Worm (Caenorhabditis elegans): ENCODE results near the gene srd-55.

Gene srd-55

DNA sequence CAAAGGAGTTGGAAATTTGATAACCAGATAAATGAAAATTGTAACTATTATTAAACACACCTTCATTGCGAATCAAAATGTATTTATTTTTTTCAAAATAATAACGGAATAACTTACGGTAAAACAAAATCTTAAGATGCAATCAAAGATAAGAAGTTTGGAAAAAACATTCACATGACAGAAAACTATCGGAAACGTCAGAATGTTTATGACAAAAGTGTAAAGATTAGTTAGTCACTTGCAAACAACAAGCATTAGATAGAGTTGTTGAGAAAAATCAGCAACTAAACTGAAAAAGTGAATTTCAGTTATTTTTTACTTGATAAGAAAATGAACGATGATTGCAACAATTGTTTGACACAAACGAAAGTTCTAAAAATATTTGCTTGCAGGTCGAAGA, 11.9 kb downstream of the srd-55 start (continued):
- peak; percentile 21 for TF ChIP-seq nhr-20 (tag; optimal IDR thresholded peaks at IDR 0.05)
- peak; percentile 13 for TF ChIP-seq elt-2 (tag; optimal IDR thresholded peaks at IDR 0.05)
- TF ChIP-seq egl-13 (tag; optimal IDR thresholded peaks at IDR 0.05): no peak
- TF ChIP-seq ets-5 (GFP tag; IDR thresholded peaks at IDR 0.05): no peak
- TF ChIP-seq unc-98 (GFP tag; IDR thresholded peaks at IDR 0.05): no peak
- TF ChIP-seq swsn-7 (tag; optimal IDR thresholded peaks at IDR 0.05): no peak
- no peak for TF ChIP-seq Y116A8C.19 (tag; optimal IDR thresholded peaks at IDR 0.05; ENCODE audit: borderline replicate concordance)
- no peak for TF ChIP-seq pag-3 (tag; optimal IDR thresholded peaks at IDR 0.05; ENCODE audit: borderline replicate concordance, insufficient read depth)
- no peak for TF ChIP-seq sup-37 (GFP tag; optimal IDR thresholded peaks at IDR 0.05)
- TF ChIP-seq ama-1 (optimal IDR thresholded peaks at IDR 0.05): no peak
- TF ChIP-seq dpl-1 (GFP tag; optimal IDR thresholded peaks at IDR 0.05): no peak
- TF ChIP-seq ceh-82 (tag; optimal IDR thresholded peaks at IDR 0.05): no peak
- TF ChIP-seq elt-3 (tag; optimal IDR thresholded peaks at IDR 0.05): peak in 1 of 6 experiments; percentile 0

ce11 chrII:7420796-7421386, 12.6 kb downstream of the srd-55 start:
- TF ChIP-seq lin-14 (GFP tag; optimal IDR thresholded peaks at IDR 0.05) (no peak), lsy-2 (tag; optimal IDR thresholded peaks at IDR 0.05) (peak in 1 of 2 experiments; percentile 51), elt-3 (tag; optimal IDR thresholded peaks at IDR 0.05) (peak in 1 of 6 experiments; percentile 59), elt-2 (tag; optimal IDR thresholded peaks at IDR 0.05) (peak; percentile 56), nhr-20 (tag; optimal IDR thresholded peaks at IDR 0.05) (peak; percentile 32), unc-130 (tag; optimal IDR thresholded peaks at IDR 0.05) (no peak), ceh-90 (tag; optimal IDR thresholded peaks at IDR 0.05) (no peak), lin-35 (GFP tag; optimal IDR thresholded peaks at IDR 0.05) (peak in 1 of 2 experiments; percentile 39)

ce11 chrII:7432327-7432726, 24.0 kb downstream of the srd-55 start, which contains the start of gene srd-54:
Gene srd-54 (plus strand): TSS chrII:7432627.
- no peak for TF ChIP-seq unc-86 (tag; optimal IDR thresholded peaks at IDR 0.05)
- no peak for TF ChIP-seq snu-23 (GFP tag; optimal IDR thresholded peaks at IDR 0.05)
- TF ChIP-seq Y116A8C.19 (tag; optimal IDR thresholded peaks at IDR 0.05; ENCODE audit: borderline replicate concordance): no peak
- TF ChIP-seq nhr-47 (tag; optimal IDR thresholded peaks at IDR 0.05): no peak
- no peak for TF ChIP-seq mdl-1 (tag; optimal IDR thresholded peaks at IDR 0.05)
- no peak for TF ChIP-seq sup-37 (GFP tag; optimal IDR thresholded peaks at IDR 0.05)
- TF ChIP-seq ceh-82 (tag; optimal IDR thresholded peaks at IDR 0.05): no peak
- TF ChIP-seq nhr-237 (tag; optimal IDR thresholded peaks at IDR 0.05): no peak
- TF ChIP-seq vab-15 (tag; optimal IDR thresholded peaks at IDR 0.05): no peak
- TF ChIP-seq ceh-8 (GFP tag; optimal IDR thresholded peaks at IDR 0.05): no peak
- TF ChIP-seq F16B12.6 (tag; optimal IDR thresholded peaks at IDR 0.05): no peak
- TF ChIP-seq ama-1 (optimal IDR thresholded peaks at IDR 0.05): no peak
- no peak for TF ChIP-seq egl-13 (tag; optimal IDR thresholded peaks at IDR 0.05)
- TF ChIP-seq alr-1 (tag; optimal IDR thresholded peaks at IDR 0.05; ENCODE audit: borderline replicate concordance): no peak
- no peak for TF ChIP-seq nhr-28 (tag; optimal IDR thresholded peaks at IDR 0.05)
- no peak for TF ChIP-seq nhr-12 (tag; optimal IDR thresholded peaks at IDR 0.05)
- TF ChIP-seq dpl-1 (GFP tag; optimal IDR thresholded peaks at IDR 0.05): no peak
- TF ChIP-seq blmp-1 (tag; optimal IDR thresholded peaks at IDR 0.05): no peak
- no peak for TF ChIP-seq nhr-20 (tag; optimal IDR thresholded peaks at IDR 0.05)

- TF ChIP-seq C04F5.9 (tag; optimal IDR thresholded peaks at IDR 0.05) (no peak), snu-23 (GFP tag; optimal IDR thresholded peaks at IDR 0.05) (no peak), mep-1 (tag; optimal IDR thresholded peaks at IDR 0.05) (no peak), aly-2 (tag; optimal IDR thresholded peaks at IDR 0.05) (no peak), jun-1 (tag; optimal IDR thresholded peaks at IDR 0.05) (no peak), unc-86 (tag; optimal IDR thresholded peaks at IDR 0.05) (no peak), unc-130 (tag; optimal IDR thresholded peaks at IDR 0.05) (no peak), zip-4 (GFP tag; optimal IDR thresholded peaks at IDR 0.05) (no peak), ets-5 (GFP tag; IDR thresholded peaks at IDR 0.05) (no peak), sptf-1 (tag; optimal IDR thresholded peaks at IDR 0.05) (no peak), nhr-71 (tag; optimal IDR thresholded peaks at IDR 0.05) (no peak), rnt-1 (tag; optimal IDR thresholded peaks at IDR 0.05) (no peak), ztf-11 (tag; optimal IDR thresholded peaks at IDR 0.05) (no peak), tbx-2 (tag; optimal IDR thresholded peaks at IDR 0.05) (no peak), nhr-76 (tag; optimal IDR thresholded peaks at IDR 0.05) (no peak), lin-15B (tag; optimal IDR thresholded peaks at IDR 0.05) (no peak)
These were observed 25.9 kb downstream of the srd-55 start, which contains the start of gene kcc-3 for ce11 chrII:7434182-7434581. Gene kcc-3 (minus strand): TSS chrII:7434282.
